Fruit fly (Drosophila melanogaster): ENCODE results near the gene CG32532.
A peak's percentile ranks its signal among the peaks of the same experiment; 100 is the strongest.

CG32532 gene

DNA sequence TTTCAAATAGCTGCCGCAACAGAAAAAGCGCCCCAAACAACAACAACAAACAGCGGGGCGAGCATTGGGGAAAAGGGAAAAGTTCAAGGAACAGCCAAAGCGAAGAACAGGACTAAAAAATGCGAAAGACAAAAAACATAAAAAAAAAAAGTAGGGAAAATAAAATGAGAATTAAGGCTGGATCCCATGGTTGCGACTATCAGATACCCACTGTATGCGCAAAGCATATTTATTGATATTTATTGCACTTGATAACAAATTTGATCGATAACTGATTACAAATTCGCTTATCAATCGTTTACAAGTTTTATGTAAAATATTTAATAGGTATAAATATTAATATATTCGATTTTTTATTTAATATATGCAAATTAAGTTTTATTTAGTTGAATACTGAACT lies 2.3 kb upstream of the CG32532 start (continued):
- TF ChIP-seq slp2 (GFP tag; optimal IDR thresholded peaks at IDR 0.05) (no peak), h (optimal IDR thresholded peaks at IDR 0.05) (no peak), crp (GFP tag; optimal IDR thresholded peaks at IDR 0.05) (no peak), CG17912 (GFP tag; optimal IDR thresholded peaks at IDR 0.05) (no peak), dysf (GFP tag; IDR thresholded peaks at IDR 0.05) (no peak), dimm (GFP tag; IDR thresholded peaks at IDR 0.05) (no peak), CG10979 (tag; optimal IDR thresholded peaks at IDR 0.05) (no peak), CG14860 (GFP tag; IDR thresholded peaks at IDR 0.05; ENCODE audit: partially characterized antibody) (peak; percentile 44; the same call in 2 of the 3 replicates), CG9609 (GFP tag; optimal IDR thresholded peaks at IDR 0.05) (no peak), CG7928 (GFP tag; optimal IDR thresholded peaks at IDR 0.05) (no peak), grn (GFP tag; optimal IDR thresholded peaks at IDR 0.05) (no peak), HLH4C (GFP tag; IDR thresholded peaks at IDR 0.05; ENCODE audit: partially characterized antibody) (peak; percentile 54; the same call in 2 of the 3 replicates), CG8388 (GFP tag; optimal IDR thresholded peaks at IDR 0.05) (no peak), CG18262 (tag; optimal IDR thresholded peaks at IDR 0.05) (peak; percentile 21), CG11456 (GFP tag; IDR thresholded peaks at IDR 0.05) (no peak), dmrt11E (tag; optimal IDR thresholded peaks at IDR 0.05) (peak; percentile 36), z (GFP tag; IDR thresholded peaks at IDR 0.05) (no peak), Dad (GFP tag; optimal IDR thresholded peaks at IDR 0.05) (no peak), CG5245 (GFP tag; optimal IDR thresholded peaks at IDR 0.05) (no peak), gem (tag; optimal IDR thresholded peaks at IDR 0.05) (no peak), CG14667 (GFP tag; IDR thresholded peaks at IDR 0.05) (no peak), toy (GFP tag; IDR thresholded peaks at IDR 0.05) (no peak), Ssrp (tag; optimal IDR thresholded peaks at IDR 0.05) (peak; percentile 7), row (GFP tag; IDR thresholded peaks at IDR 0.05) (peak; percentile 49; the same call in 2 of the 3 replicates), mld (GFP tag; IDR thresholded peaks at IDR 0.05; ENCODE audit: partially characterized antibody) (no peak), vfl (GFP tag; optimal IDR thresholded peaks at IDR 0.05) (no peak), Tbp (GFP tag; optimal IDR thresholded peaks at IDR 0.05) (no peak), H2.0 (GFP tag; IDR thresholded peaks at IDR 0.05) (no peak), Gug (GFP tag; IDR thresholded peaks at IDR 0.05) (no peak), dmrt99B (tag; optimal IDR thresholded peaks at IDR 0.05) (no peak), kni (GFP tag; optimal IDR thresholded peaks at IDR 0.05) (no peak), Lpt (GFP tag; optimal IDR thresholded peaks at IDR 0.05) (no peak), CG13894 (tag; optimal IDR thresholded peaks at IDR 0.05) (no peak), her (GFP tag; optimal IDR thresholded peaks at IDR 0.05) (no peak), pho (GFP tag; optimal IDR thresholded peaks at IDR 0.05) (no peak), hb (GFP tag; IDR thresholded peaks at IDR 0.05; ENCODE audit: partially characterized antibody) (peak; percentile 64; the same call in 1 of the 3 replicates), sna (GFP tag; IDR thresholded peaks at IDR 0.05; ENCODE audit: partially characterized antibody) (no peak), CG13424 (tag; optimal IDR thresholded peaks at IDR 0.05) (no peak), CG31365 (tag; optimal IDR thresholded peaks at IDR 0.05) (no peak), ham (GFP tag; IDR thresholded peaks at IDR 0.05) (no peak), cad (GFP tag; optimal IDR thresholded peaks at IDR 0.05) (no peak), yki (optimal IDR thresholded peaks at IDR 0.05) (no peak), pum (GFP tag; optimal IDR thresholded peaks at IDR 0.05) (no peak), CoRest (tag; optimal IDR thresholded peaks at IDR 0.05) (peak; percentile 16), CG18764 (GFP tag; optimal IDR thresholded peaks at IDR 0.05) (no peak), emc (GFP tag; optimal IDR thresholded peaks at IDR 0.05) (no peak), dm (GFP tag; optimal IDR thresholded peaks at IDR 0.05) (no peak), Chrac-16 (GFP tag; optimal IDR thresholded peaks at IDR 0.05) (no peak), eve (GFP tag; optimal IDR thresholded peaks at IDR 0.05) (no peak), CG2889 (GFP tag; IDR thresholded peaks at IDR 0.05) (no peak), D (optimal IDR thresholded peaks at IDR 0.05) (no peak), D (GFP tag; optimal IDR thresholded peaks at IDR 0.05) (no peak), otp (GFP tag; IDR thresholded peaks at IDR 0.05) (no peak)

All from whole organism, embryonic.